Fruit fly (Drosophila melanogaster) whole organism: ENCODE measurements around the gene CG31821.

Experiments
- CG8478 ChIP-seq: fragments of >200 bp; optimal IDR thresholded peaks from 2 replicates; lab custom pipeline; 2018; ENCODE audit warnings: inconsistent platforms
- Dll ChIP-seq: fragments of >200 bp; optimal IDR thresholded peaks from 2 replicates; lab custom pipeline; 2017
- EcR ChIP-seq, 2 experiments: fragments of >200 bp; optimal IDR thresholded peaks; 2 replicates each; lab custom pipeline; 2017; ENCODE audit warnings: missing biosample characterization in 2 of 2, missing genetic modification characterization in 2 of 2, missing genetic modification reagents in 2 of 2
- pan ChIP-seq: fragments of >200 bp; optimal IDR thresholded peaks from 2 replicates; lab custom pipeline; 2017
- psq ChIP-seq: fragments of >200 bp; optimal IDR thresholded peaks from 2 replicates; lab custom pipeline; 2017
- usp ChIP-seq: fragments of >200 bp; optimal IDR thresholded peaks from 2 replicates; lab custom pipeline; 2017; ENCODE audit warnings: missing biosample characterization, missing genetic modification characterization, mixed read lengths

The CG31821 gene

dm6 chr2L:15853826-15854225 lies 48.4 kb downstream of the CG31821 start, which contains the start of gene Tektin-A:
Gene Tektin-A, plus strand, starts transcription at chr2L:15854126.
- no peak for TF ChIP-seq Dll
- no peak for TF ChIP-seq pan
- no peak for TF ChIP-seq CG8478 (lab: Kevin White, UChicago)
- TF ChIP-seq usp = no peak
- no peak for TF ChIP-seq psq (lab: Kevin White, UChicago)
- TF ChIP-seq EcR (GFP tag; optimal IDR thresholded peaks at IDR 0.05; lab: Kevin White, UChicago) = no peak

dm6 chr2L:15852292-15852691 lies 49.9 kb downstream of the CG31821 start, which contains the start of gene CG13243:
Gene CG13243, plus strand, starts transcription at chr2L:15852592.
- TF ChIP-seq psq (lab: Kevin White, UChicago) (no peak), EcR (GFP tag; optimal IDR thresholded peaks at IDR 0.05; lab: Kevin White, UChicago) (no peak), pan (no peak), CG8478 (lab: Kevin White, UChicago) (no peak), usp (no peak), Dll (no peak)
